Fruit fly (Drosophila melanogaster) whole organism, wandering third instar larva: ENCODE data around the gene CG10959.

Experiments
- h ChIP-seq: fragments of 200-800 bp; sonication (Bioruptor generic); optimal IDR thresholded peaks from 3 replicates; lab custom pipeline; 2016; ENCODE audit warnings: missing biosample characterization, mild to moderate bottlenecking, missing genetic modification characterization
- psq ChIP-seq: fragments of 200-800 bp; sonication (Bioruptor generic); optimal IDR thresholded peaks from 3 replicates; lab custom pipeline; 2017; ENCODE audit warnings: missing biosample characterization, mild to moderate bottlenecking, missing genetic modification characterization, moderate library complexity

- TF ChIP-seq psq (GFP tag; lab: Kevin White, UChicago) (no peak), h (GFP tag; lab: Kevin White, UChicago) (no peak)
Measured at dm6 chrX:8178989-8179388, 30.4 kb downstream of the CG10959 start.
